Fruit fly (Drosophila melanogaster) whole organism, prepupa: ENCODE data around the gene CG31008.

Experiments used
- Blimp-1 ChIP-seq: fragments of 200-800 bp; sonication (Bioruptor generic); optimal IDR thresholded peaks from 3 replicates; lab custom pipeline; 2017; ENCODE audit warnings: missing biosample characterization, missing genetic modification characterization, mild to moderate bottlenecking, moderate library complexity, missing genetic modification reagents
- CG8319 ChIP-seq: fragments of 200-800 bp; sonication (Bioruptor generic); optimal IDR thresholded peaks from 3 replicates; lab custom pipeline; 2016; ENCODE audit warnings: missing biosample characterization, missing genetic modification characterization
- cyc ChIP-seq: fragments of 200-800 bp; sonication (Bioruptor generic); optimal IDR thresholded peaks from 3 replicates; lab custom pipeline; 2016; ENCODE audit warnings: missing biosample characterization, missing genetic modification characterization
- salr ChIP-seq, 2 experiments: fragments of 200-800 bp; sonication (Bioruptor generic); optimal IDR thresholded peaks; 3 replicates each; lab custom pipeline; 2016 to 2018; ENCODE audit warnings: missing biosample characterization in 2 of 2, missing genetic modification characterization in 2 of 2, mild to moderate bottlenecking in 1 of 2

dm6 chr3R:30946352-30946751 is 43.5 kb downstream of the CG31008 start:
- TF ChIP-seq CG8319 (GFP tag; lab: Kevin White, UChicago) (no peak), cyc (GFP tag; lab: Kevin White, UChicago) (no peak), Blimp-1 (GFP tag; lab: Kevin White, UChicago) (no peak), salr (GFP tag; optimal IDR thresholded peaks at IDR 0.05; lab: Kevin White, UChicago) (no peak)
